Worm (Caenorhabditis elegans) whole organism, early embryonic: ENCODE measurements around the gene D1086.18.

ENCODE experiments used
- B0310.2 ChIP-seq: sonication (generic microtip); optimal IDR thresholded peaks from 2 replicates; lab custom pipeline; 2016; ENCODE audit warnings: mild to moderate bottlenecking, missing genetic modification characterization, missing compliant biosample characterization
- F13C5.2 ChIP-seq: sonication (generic microtip); optimal IDR thresholded peaks from 2 replicates; lab custom pipeline; 2017; ENCODE audit warnings: mild to moderate bottlenecking, missing genetic modification characterization, inconsistent platforms, missing compliant biosample characterization
- aly-1 ChIP-seq: sonication (generic microtip); optimal IDR thresholded peaks from 2 replicates; lab custom pipeline; 2016; ENCODE audit warnings: missing genetic modification characterization, missing compliant biosample characterization
- ama-1 ChIP-seq: fragments of 150-350 bp; optimal IDR thresholded peaks from 2 replicates; lab custom pipeline; 2014
- ceh-36 ChIP-seq: sonication (generic microtip); optimal IDR thresholded peaks from 2 replicates; lab custom pipeline; 2016; ENCODE audit warnings: missing genetic modification characterization, inconsistent platforms, missing compliant biosample characterization
- ets-7 ChIP-seq: sonication (generic microtip); optimal IDR thresholded peaks from 2 replicates; lab custom pipeline; 2016; ENCODE audit warnings: missing genotype, missing genetic modification characterization, missing compliant biosample characterization
- flt-1 ChIP-seq: fragments of 200-800 bp; sonication (Bioruptor generic); IDR thresholded peaks from 2 replicates; pipeline ENCODE4 v1.3.6; 2022; ENCODE audit warnings: missing genetic modification characterization, missing compliant biosample characterization
- hnd-1 ChIP-seq: sonication (generic microtip); optimal IDR thresholded peaks from 2 replicates; lab custom pipeline; 2016; ENCODE audit warnings: missing genetic modification characterization, missing compliant biosample characterization
- pes-1 ChIP-seq: fragments of 200-800 bp; sonication (Bioruptor generic); IDR thresholded peaks from 2 replicates; pipeline ENCODE4 v1.3.6; 2022; ENCODE audit warnings: missing genetic modification reagents, missing genetic modification characterization, missing compliant biosample characterization
- scrt-1 ChIP-seq: fragments of 200-800 bp; sonication (Bioruptor generic); IDR thresholded peaks from 2 replicates; pipeline ENCODE4 v1.3.6; 2022; ENCODE audit warnings: missing genetic modification characterization, missing compliant biosample characterization
- tbx-11 ChIP-seq: fragments of 200-800 bp; sonication (Bioruptor generic); IDR thresholded peaks from 2 replicates; pipeline ENCODE4 v1.3.6; 2022; ENCODE audit warnings: missing genetic modification characterization, missing compliant biosample characterization
- tbx-37 ChIP-seq: fragments of 200-800 bp; sonication (Bioruptor generic); conservative IDR thresholded peaks from 2 replicates; pipeline ENCODE4 v1.3.6; 2022; ENCODE audit warnings: missing genetic modification reagents, missing genetic modification characterization, missing compliant biosample characterization
- tra-4 ChIP-seq: sonication (generic microtip); optimal IDR thresholded peaks from 2 replicates; lab custom pipeline; 2017; ENCODE audit warnings: missing genetic modification characterization, missing compliant biosample characterization

- no peak for TF ChIP-seq flt-1
- TF ChIP-seq ama-1 (lab: Kevin White, UChicago) = no peak
- TF ChIP-seq B0310.2 = no peak
- TF ChIP-seq ets-7 (tag; lab: Kevin White, UChicago) = no peak
- TF ChIP-seq hnd-1 (tag; lab: Kevin White, UChicago) = no peak
- TF ChIP-seq F13C5.2 (tag; lab: Kevin White, UChicago) = no peak
- TF ChIP-seq tbx-11 = no peak
- no peak for TF ChIP-seq tra-4 (tag; lab: Kevin White, UChicago)
- no peak for TF ChIP-seq scrt-1 (GFP tag; lab: Robert Waterston, UW)
- no peak for TF ChIP-seq tbx-37 (GFP tag; lab: Robert Waterston, UW)
- TF ChIP-seq ceh-36 (tag; lab: Kevin White, UChicago) = no peak
- no peak for TF ChIP-seq aly-1 (tag; lab: Kevin White, UChicago)
- no peak for TF ChIP-seq pes-1 (GFP tag; lab: Robert Waterston, UW)
Observed at ce11 chrV:14128858-14129257, 43.2 kb downstream of the D1086.18 start.
